Fruit fly (Drosophila melanogaster): ENCODE measurements around the gene PolQ.

The PolQ gene

dm6 chr3R:12681275-12681674 lies 30.8 kb downstream of the PolQ start, which contains the start of gene Cyp313a4:
Gene Cyp313a4, minus strand, starts transcription at chr3R:12681375.
- TF ChIP-seq CG17801 (GFP tag; optimal IDR thresholded peaks at IDR 0.05; ENCODE audit: partially characterized antibody), result no peak

dm6 chr3R:12678850-12679249 lies 33.2 kb downstream of the PolQ start, which contains the start of gene mbo:
Gene mbo, minus strand, starts transcription at chr3R:12679052.
- no peak for TF ChIP-seq CG17801 (GFP tag; optimal IDR thresholded peaks at IDR 0.05; ENCODE audit: partially characterized antibody)

dm6 chr3R:12676160-12676559 lies 35.9 kb downstream of the PolQ start, which contains the start of gene CG43630:
Gene CG43630, minus strand, starts transcription at chr3R:12676260.
- TF ChIP-seq CG17801 (GFP tag; optimal IDR thresholded peaks at IDR 0.05; ENCODE audit: partially characterized antibody), result no peak

dm6 chr3R:12674041-12674623 lies 38.0 kb downstream of the PolQ start, which contains the start of gene Gnmt:
Gene Gnmt, plus strand, starts transcription at chr3R:12674608.
- TF ChIP-seq CG17801 (GFP tag; optimal IDR thresholded peaks at IDR 0.05; ENCODE audit: partially characterized antibody), result no peak

- no peak for TF ChIP-seq CG17801 (GFP tag; optimal IDR thresholded peaks at IDR 0.05; ENCODE audit: partially characterized antibody)
Measured at dm6 chr3R:12666206-12666834, 45.8 kb downstream of the PolQ start.

- TF ChIP-seq CG17801 (GFP tag; optimal IDR thresholded peaks at IDR 0.05; ENCODE audit: partially characterized antibody), result no peak
Measured at dm6 chr3R:12662531-12662930, 49.6 kb downstream of the PolQ start, which contains the start of gene CG14395. Gene CG14395, plus strand, starts transcription at chr3R:12662831.

- no peak for TF ChIP-seq CG17801 (GFP tag; optimal IDR thresholded peaks at IDR 0.05; ENCODE audit: partially characterized antibody)
Measured at dm6 chr3R:12656946-12657566, 55.0 kb downstream of the PolQ start.

All from ovary, adult (tissue).